Fruit fly (Drosophila melanogaster) whole organism, wandering third instar larva: ENCODE measurements around the gene CG31915.

Experiments
- Abd-B ChIP-seq: fragments of >200 bp; optimal IDR thresholded peaks from 2 replicates; lab custom pipeline; 2017; ENCODE audit warnings: missing biosample characterization, missing genetic modification characterization
- CrebA ChIP-seq: fragments of 200-800 bp; sonication (Bioruptor generic); optimal IDR thresholded peaks from 2 replicates; lab custom pipeline; 2016; ENCODE audit warnings: missing biosample characterization, mild to moderate bottlenecking, missing genetic modification characterization, borderline replicate concordance
- Dfd ChIP-seq: fragments of >200 bp; optimal IDR thresholded peaks from 2 replicates; lab custom pipeline; 2017; ENCODE audit warnings: missing biosample characterization, missing genetic modification characterization
- GATAd ChIP-seq: sonication (Bioruptor generic); optimal IDR thresholded peaks from 2 replicates; lab custom pipeline; 2016; ENCODE audit warnings: missing biosample characterization, missing genetic modification characterization
- Hnf4 ChIP-seq: fragments of 200-800 bp; sonication (Bioruptor generic); optimal IDR thresholded peaks from 2 replicates; lab custom pipeline; 2016; ENCODE audit warnings: missing biosample characterization, mild to moderate bottlenecking, missing genetic modification characterization
- OdsH ChIP-seq: fragments of 200-800 bp; sonication (Bioruptor generic); optimal IDR thresholded peaks from 2 replicates; lab custom pipeline; 2016; ENCODE audit warnings: missing biosample characterization, mild to moderate bottlenecking, missing genetic modification characterization
- br ChIP-seq: fragments of 200-800 bp; sonication (Bioruptor generic); optimal IDR thresholded peaks from 2 replicates; lab custom pipeline; 2016; ENCODE audit warnings: missing biosample characterization, missing genetic modification characterization
- dl ChIP-seq, 2 experiments: fragments of 175-275, 200-275 bp in 1 of 2; fragments of 200-275 bp in 1 of 2; sonication (Bioruptor generic); optimal IDR thresholded peaks; lab custom pipeline; 2018; ENCODE audit warnings: mild to moderate bottlenecking in 2 of 2, missing biosample characterization in 2 of 2, missing genetic modification characterization in 2 of 2, moderate library complexity in 2 of 2; ENCODE audit not compliant: partially characterized antibody in 2 of 2, insufficient read depth in 1 of 2
- dmrt93B ChIP-seq: fragments of 200-800 bp; sonication (Bioruptor generic); optimal IDR thresholded peaks from 2 replicates; lab custom pipeline; 2018; ENCODE audit warnings: missing biosample characterization, mild to moderate bottlenecking, missing genetic modification characterization
- dsf ChIP-seq: sonication (Bioruptor generic); optimal IDR thresholded peaks from 2 replicates; lab custom pipeline; 2016; ENCODE audit warnings: missing biosample characterization, missing genetic modification characterization, borderline replicate concordance

dm6 chr2L:5558809-5559392 lies 31.0 kb downstream of the CG31915 start, which contains the start of gene GluRIIB:
- no peak for TF ChIP-seq Hnf4
- TF ChIP-seq dl (GFP tag; optimal IDR thresholded peaks at IDR 0.05; lab: Kevin White, UChicago; ENCODE audit: insufficient read depth in 1 of 2, partially characterized antibody in 2 of 2) = no peak
- TF ChIP-seq br (GFP tag; lab: Kevin White, UChicago) = no peak
- TF ChIP-seq GATAd (GFP tag; lab: Kevin White, UChicago) = no peak
- TF ChIP-seq OdsH (GFP tag; lab: Kevin White, UChicago) = no peak
- no peak for TF ChIP-seq dsf (GFP tag; lab: Kevin White, UChicago)
- no peak for TF ChIP-seq CrebA
- TF ChIP-seq Dfd (GFP tag; lab: Kevin White, UChicago) = no peak
- TF ChIP-seq dmrt93B (GFP tag; lab: Kevin White, UChicago) = no peak
- TF ChIP-seq Abd-B = no peak
